Fruit fly (Drosophila melanogaster) whole organism, adult: ENCODE measurements around the gene H2.0.

ENCODE experiments used
- CG12768 ChIP-seq: fragments of 200-800 bp; sonication (Bioruptor generic); optimal IDR thresholded peaks from 2 replicates; lab custom pipeline; 2017; ENCODE audit warnings: missing biosample characterization, missing genetic modification characterization, mild to moderate bottlenecking, moderate library complexity, missing genetic modification reagents
- CG14711 ChIP-seq: fragments of 200-800 bp; sonication (Bioruptor generic); optimal IDR thresholded peaks from 2 replicates; lab custom pipeline; 2018; ENCODE audit warnings: missing biosample characterization, mild to moderate bottlenecking, missing genetic modification characterization, moderate library complexity
- CG33017 ChIP-seq: fragments of 200-800 bp; sonication (Bioruptor generic); optimal IDR thresholded peaks from 2 replicates; lab custom pipeline; 2018; ENCODE audit warnings: missing biosample characterization, mild to moderate bottlenecking, missing genetic modification characterization, moderate library complexity
- CG7045 ChIP-seq: fragments of 200-800 bp; sonication (Bioruptor generic); optimal IDR thresholded peaks from 2 replicates; lab custom pipeline; 2017; ENCODE audit warnings: missing biosample characterization, mild to moderate bottlenecking, missing genetic modification characterization
- Crg-1 ChIP-seq: fragments of 200-800 bp; sonication (Bioruptor generic); optimal IDR thresholded peaks from 2 replicates; lab custom pipeline; 2016; ENCODE audit warnings: missing biosample characterization, missing genetic modification characterization
- Mnt ChIP-seq: fragments of 200-800 bp; sonication (Bioruptor generic); optimal IDR thresholded peaks from 2 replicates; lab custom pipeline; 2016; ENCODE audit warnings: missing biosample characterization, mild to moderate bottlenecking, missing genetic modification characterization
- bab1 ChIP-seq: fragments of 200-800 bp; sonication (Bioruptor generic); optimal IDR thresholded peaks from 3 replicates; lab custom pipeline; 2019; ENCODE audit warnings: missing biosample characterization, mild to moderate bottlenecking, missing genetic modification characterization, moderate library complexity
- cic ChIP-seq: fragments of 200-800 bp; sonication (Bioruptor generic); optimal IDR thresholded peaks from 2 replicates; lab custom pipeline; 2017; ENCODE audit warnings: missing biosample characterization, mild to moderate bottlenecking, missing genetic modification characterization, moderate library complexity
- kay ChIP-seq: fragments of 200-800 bp; sonication (Bioruptor generic); peaks from one replicate; lab custom pipeline; 2016; ENCODE audit warnings: missing biosample characterization, missing genetic modification characterization, borderline replicate concordance
- ovo ChIP-seq: fragments of 200-800 bp; sonication (Bioruptor generic); optimal IDR thresholded peaks from 2 replicates; lab custom pipeline; 2016; ENCODE audit warnings: missing biosample characterization, missing genetic modification characterization
- tj ChIP-seq: fragments of 200-800 bp; sonication (Bioruptor generic); optimal IDR thresholded peaks from 3 replicates; lab custom pipeline; 2017; ENCODE audit warnings: missing biosample characterization, mild to moderate bottlenecking, missing genetic modification characterization, moderate library complexity
- toe ChIP-seq: fragments of 200-800 bp; sonication (Bioruptor generic); optimal IDR thresholded peaks from 2 replicates; lab custom pipeline; 2016; ENCODE audit warnings: missing biosample characterization, missing genetic modification characterization

DNA sequence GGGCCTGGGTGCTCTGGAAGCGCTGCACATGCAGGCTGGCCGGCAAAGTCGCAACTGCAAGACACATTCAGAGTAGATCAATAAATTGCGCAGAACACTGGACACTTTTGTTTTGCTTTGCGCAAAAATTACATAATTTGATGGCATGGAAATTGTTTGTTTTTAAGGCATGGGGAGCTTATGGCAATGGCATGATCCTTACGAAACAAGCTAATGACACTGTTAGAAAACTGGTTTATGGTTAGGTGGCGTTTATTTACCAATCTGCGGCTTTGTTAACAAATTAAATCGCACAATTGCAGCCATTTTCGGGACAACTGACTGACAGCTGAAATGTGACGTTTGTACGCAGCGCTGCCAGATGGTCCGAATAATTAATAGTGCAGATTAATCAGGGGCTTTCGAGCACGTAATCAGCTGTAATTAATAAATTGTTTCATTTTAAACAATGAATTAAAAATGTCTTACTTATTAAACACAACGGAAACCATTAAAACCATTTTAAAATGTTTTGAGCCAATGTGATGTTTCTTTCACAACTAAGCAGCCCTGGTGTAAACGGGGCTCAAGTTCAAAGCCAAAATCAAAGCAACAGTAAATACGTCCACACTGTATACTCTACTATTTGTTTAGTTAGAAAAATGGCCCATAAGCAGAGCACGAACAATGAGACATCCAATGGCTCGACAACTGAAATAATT is 43.3 kb upstream of the H2.0 start, which contains the start of the genes ND-51 and CG13994:
- TF ChIP-seq Crg-1 (GFP tag; lab: Kevin White, UChicago) (peak; percentile 61), CG12768 (GFP tag; lab: Kevin White, UChicago) (peak; percentile 76), CG7045 (GFP tag; lab: Kevin White, UChicago) (peak; percentile 83), ovo (GFP tag; lab: Kevin White, UChicago) (peak; percentile 74), kay (no peak), CG14711 (tag; lab: Kevin White, UChicago) (peak; percentile 78), Mnt (GFP tag; lab: Kevin White, UChicago) (peak; percentile 77), bab1 (GFP tag; lab: Kevin White, UChicago) (peak; percentile 86), cic (GFP tag; lab: Kevin White, UChicago) (peak; percentile 80), toe (GFP tag; lab: Kevin White, UChicago) (peak; percentile 94), tj (GFP tag; lab: Kevin White, UChicago) (peak; percentile 61), CG33017 (tag; lab: Kevin White, UChicago) (peak; percentile 81)
